Fruit fly (Drosophila melanogaster) whole organism, embryonic: ENCODE data around the gene Ank.

Experiments
- Abd-B ChIP-seq: fragments of 200-800 bp; sonication (Bioruptor generic); optimal IDR thresholded peaks from 2 replicates; lab custom pipeline; 2018; ENCODE audit warnings: missing biosample characterization, mild to moderate bottlenecking, missing genetic modification characterization, moderate library complexity
- Aef1 ChIP-seq: fragments of 200-800 bp; sonication (Bioruptor generic); IDR thresholded peaks from 3 replicates; pipeline ENCODE4 v1.3.6; 2022; ENCODE audit warnings: missing biosample characterization, missing genetic modification characterization
- BEAF-32 ChIP-seq: fragments of 200-800 bp; sonication (Bioruptor generic); optimal IDR thresholded peaks from 3 replicates; lab custom pipeline; 2017; ENCODE audit warnings: missing biosample characterization, missing genetic modification characterization, mild to moderate bottlenecking, moderate library complexity, missing genetic modification reagents
- Blimp-1 ChIP-seq: fragments of 200-800 bp; sonication (Bioruptor generic); optimal IDR thresholded peaks from 3 replicates; lab custom pipeline; 2018; ENCODE audit warnings: missing biosample characterization, missing genetic modification characterization, mild to moderate bottlenecking, moderate library complexity, missing genetic modification reagents
- CG10274 ChIP-seq: fragments of 200-800 bp; sonication (Bioruptor generic); optimal IDR thresholded peaks from 3 replicates; lab custom pipeline; 2017; ENCODE audit warnings: missing biosample characterization, mild to moderate bottlenecking, missing genetic modification characterization
- CG10321 ChIP-seq: fragments of 200-800 bp; sonication (Bioruptor generic); IDR thresholded peaks from 2 replicates; pipeline ENCODE4 v1.3.6; 2022; ENCODE audit warnings: missing biosample characterization, missing genetic modification characterization
- CG10366 ChIP-seq: fragments of 200-800 bp; sonication (Bioruptor generic); IDR thresholded peaks from 2 replicates; pipeline ENCODE4 v1.3.6; 2022; ENCODE audit warnings: missing biosample characterization, missing genetic modification characterization
- CG10565 ChIP-seq: fragments of 200-800 bp; sonication (Bioruptor generic); optimal IDR thresholded peaks from 3 replicates; lab custom pipeline; 2016; ENCODE audit warnings: missing biosample characterization, mild to moderate bottlenecking, missing genetic modification characterization
- CG13775 ChIP-seq: fragments of 200-800 bp; sonication (Bioruptor generic); optimal IDR thresholded peaks from 3 replicates; lab custom pipeline; 2017; ENCODE audit warnings: missing biosample characterization, mild to moderate bottlenecking, missing genetic modification characterization
- CG14965 ChIP-seq: fragments of 200-800 bp; sonication (Bioruptor generic); optimal IDR thresholded peaks from 2 replicates; lab custom pipeline; 2016; ENCODE audit warnings: missing biosample characterization, missing genetic modification characterization, borderline replicate concordance
- CG16779 ChIP-seq: fragments of 200-800 bp; sonication (Bioruptor generic); IDR thresholded peaks from 2 replicates; pipeline ENCODE4 v1.3.6; 2022; ENCODE audit warnings: missing biosample characterization, missing genetic modification characterization
- CG16815 ChIP-seq: fragments of 200-800 bp; sonication (Bioruptor generic); optimal IDR thresholded peaks from 3 replicates; lab custom pipeline; 2017; ENCODE audit warnings: missing biosample characterization, mild to moderate bottlenecking, missing genetic modification characterization
- CG1792 ChIP-seq: fragments of 200-800 bp; sonication (Bioruptor generic); optimal IDR thresholded peaks from 2 replicates; lab custom pipeline; 2016; ENCODE audit warnings: missing biosample characterization, missing genetic modification characterization
- CG31224 ChIP-seq: fragments of 200-800 bp; sonication (Bioruptor generic); IDR thresholded peaks from 2 replicates; pipeline ENCODE4 v1.3.6; 2022; ENCODE audit warnings: missing biosample characterization, missing genetic modification characterization
- CG31388 ChIP-seq: fragments of 200-800 bp; sonication (Bioruptor generic); optimal IDR thresholded peaks from 2 replicates; lab custom pipeline; 2016; ENCODE audit warnings: missing biosample characterization, missing genetic modification characterization
- CG3726 ChIP-seq: fragments of 200-800 bp; sonication (Bioruptor generic); IDR thresholded peaks from 3 replicates; pipeline ENCODE4, ENCODE4 v1.3.6; 2022; ENCODE audit warnings: missing biosample characterization, missing genetic modification characterization
- CG4854 ChIP-seq: fragments of 200-800 bp; sonication (Bioruptor generic); optimal IDR thresholded peaks from 2 replicates; lab custom pipeline; 2016; ENCODE audit warnings: missing biosample characterization, missing genetic modification characterization, inconsistent platforms
- CG6654 ChIP-seq: fragments of 200-800 bp; sonication (Bioruptor generic); optimal IDR thresholded peaks from 2 replicates; lab custom pipeline; 2017; ENCODE audit warnings: missing biosample characterization, mild to moderate bottlenecking, missing genetic modification characterization
- CG6765 ChIP-seq: fragments of 200-800 bp; sonication (Bioruptor generic); optimal IDR thresholded peaks from 3 replicates; lab custom pipeline; 2017; ENCODE audit warnings: missing biosample characterization, mild to moderate bottlenecking, missing genetic modification characterization
- CG7357 ChIP-seq: fragments of 200-800 bp; sonication (Bioruptor generic); IDR thresholded peaks from 3 replicates; pipeline ENCODE4 v1.3.6; 2022; ENCODE audit warnings: missing biosample characterization, missing genetic modification characterization
- CG8944 ChIP-seq: fragments of 200-800 bp; sonication (Bioruptor generic); optimal IDR thresholded peaks from 3 replicates; lab custom pipeline; 2016; ENCODE audit warnings: missing biosample characterization, missing genetic modification characterization
- Chrac-16 ChIP-seq: fragments of 200-800 bp; sonication (Bioruptor generic); optimal IDR thresholded peaks from 3 replicates; lab custom pipeline; 2016; ENCODE audit warnings: missing biosample characterization, missing genetic modification characterization
- D ChIP-seq, 2 experiments: fragments of 200-800 bp in 1 of 2; fragments of >200 bp in 1 of 2; sonication (Bioruptor generic) in 1 of 2; optimal IDR thresholded peaks; 2 replicates in 1 of 2; 3 replicates in 1 of 2; lab custom pipeline; 2017; ENCODE audit warnings: mild to moderate bottlenecking in 1 of 2, missing biosample characterization in 1 of 2, missing genetic modification characterization in 1 of 2, missing genetic modification reagents in 1 of 2
- Dll ChIP-seq: fragments of 200-800 bp; sonication (Bioruptor generic); IDR thresholded peaks from 4 replicates; pipeline ENCODE4 v1.3.6; 2022; ENCODE audit warnings: missing biosample characterization, missing genetic modification characterization; ENCODE audit not compliant: partially characterized antibody
- Hand ChIP-seq: fragments of 200-800 bp; sonication (Bioruptor generic); optimal IDR thresholded peaks from 2 replicates; lab custom pipeline; 2017; ENCODE audit warnings: mild to moderate bottlenecking, missing biosample characterization, missing genetic modification reagents, missing genetic modification characterization
- Hmx ChIP-seq: fragments of 200-800 bp; sonication (Bioruptor generic); optimal IDR thresholded peaks from 2 replicates; lab custom pipeline; 2016; ENCODE audit warnings: missing biosample characterization, missing genetic modification characterization
- Kr ChIP-seq: fragments of 200-800 bp; sonication (Bioruptor generic); optimal IDR thresholded peaks from 2 replicates; lab custom pipeline; 2017; ENCODE audit warnings: missing biosample characterization, mild to moderate bottlenecking, missing genetic modification characterization
- Meics ChIP-seq: fragments of 200-800 bp; sonication (Bioruptor generic); optimal IDR thresholded peaks from 2 replicates; lab custom pipeline; 2017; ENCODE audit warnings: missing biosample characterization, mild to moderate bottlenecking, missing genetic modification characterization
- Nf-YB ChIP-seq: fragments of 200-800 bp; sonication (Bioruptor generic); optimal IDR thresholded peaks from 3 replicates; lab custom pipeline; 2019; ENCODE audit warnings: missing biosample characterization, mild to moderate bottlenecking, missing genetic modification characterization, moderate library complexity
- Side ChIP-seq: fragments of 200-800 bp; sonication (Bioruptor generic); optimal IDR thresholded peaks from 2 replicates; lab custom pipeline; 2016; ENCODE audit warnings: missing biosample characterization, missing genetic modification characterization
- Sin3A ChIP-seq: fragments of >200 bp; optimal IDR thresholded peaks from 2 replicates; lab custom pipeline; 2018
- Six4 ChIP-seq: fragments of 200-800 bp; sonication (Bioruptor generic); optimal IDR thresholded peaks from 2 replicates; lab custom pipeline; 2016; ENCODE audit warnings: missing biosample characterization, missing genetic modification characterization
- Sox100B ChIP-seq: fragments of 200-800 bp; sonication (Bioruptor generic); optimal IDR thresholded peaks from 3 replicates; lab custom pipeline; 2018; ENCODE audit warnings: missing biosample characterization, mild to moderate bottlenecking, missing genetic modification characterization
- ab ChIP-seq: fragments of 200-800 bp; sonication (Bioruptor generic); optimal IDR thresholded peaks from 2 replicates; lab custom pipeline; 2016; ENCODE audit warnings: missing biosample characterization, missing genetic modification characterization
- btn ChIP-seq: fragments of 200-800 bp; sonication (Bioruptor generic); optimal IDR thresholded peaks from 2 replicates; lab custom pipeline; 2016; ENCODE audit warnings: missing biosample characterization, missing genetic modification characterization
- chm ChIP-seq: fragments of 200-800 bp; sonication (Bioruptor generic); IDR thresholded peaks from 2 replicates; pipeline ENCODE4 v1.3.6; 2022; ENCODE audit warnings: missing biosample characterization, missing genetic modification characterization
- ci ChIP-seq: fragments of 200-800 bp; sonication (Bioruptor generic); IDR thresholded peaks from 3 replicates; pipeline ENCODE4 v1.3.6; 2022; ENCODE audit warnings: missing biosample characterization, missing genetic modification characterization
- corto ChIP-seq: fragments of 200-800 bp; sonication (Bioruptor generic); optimal IDR thresholded peaks from 2 replicates; lab custom pipeline; 2016; ENCODE audit warnings: missing biosample characterization, mild to moderate bottlenecking, missing genetic modification characterization, moderate library complexity
- cwo ChIP-seq: fragments of 200-800 bp; sonication (Bioruptor generic); optimal IDR thresholded peaks from 3 replicates; lab custom pipeline; 2017; ENCODE audit warnings: missing biosample characterization, missing genetic modification characterization, mild to moderate bottlenecking, moderate library complexity, missing genetic modification reagents
- eyg ChIP-seq: fragments of 200-800 bp; sonication (Bioruptor generic); optimal IDR thresholded peaks from 3 replicates; lab custom pipeline; 2016; ENCODE audit warnings: missing biosample characterization, missing genetic modification characterization
- fd3F ChIP-seq: fragments of 200-800 bp; sonication (Bioruptor generic); optimal IDR thresholded peaks from 2 replicates; lab custom pipeline; 2018; ENCODE audit warnings: missing biosample characterization, mild to moderate bottlenecking, missing genetic modification characterization, moderate library complexity
- kah ChIP-seq: fragments of 200-800 bp; sonication (Bioruptor generic); optimal IDR thresholded peaks from 2 replicates; lab custom pipeline; 2018; ENCODE audit warnings: missing biosample characterization, mild to moderate bottlenecking, missing genetic modification characterization
- klu ChIP-seq: fragments of 200-800 bp; sonication (Bioruptor generic); IDR thresholded peaks from 2 replicates; pipeline ENCODE4 v1.3.6; 2022; ENCODE audit warnings: missing biosample characterization, missing genetic modification characterization
- oc ChIP-seq: fragments of 200-800 bp; sonication (Bioruptor generic); optimal IDR thresholded peaks from 2 replicates; lab custom pipeline; 2018; ENCODE audit warnings: missing biosample characterization, mild to moderate bottlenecking, missing genetic modification characterization, moderate library complexity
- odd ChIP-seq: fragments of 200-800 bp; sonication (Bioruptor generic); optimal IDR thresholded peaks from 2 replicates; lab custom pipeline; 2017; ENCODE audit warnings: missing biosample characterization, mild to moderate bottlenecking, missing genetic modification characterization
- phol ChIP-seq: fragments of 200-800 bp; sonication (Bioruptor generic); optimal IDR thresholded peaks from 3 replicates; lab custom pipeline; 2018; ENCODE audit warnings: missing biosample characterization, mild to moderate bottlenecking, missing genetic modification characterization, moderate library complexity
- row ChIP-seq: fragments of 200-800 bp; sonication (Bioruptor generic); IDR thresholded peaks from 3 replicates; pipeline ENCODE4 v1.3.6; 2022; ENCODE audit warnings: missing biosample characterization, missing genetic modification characterization
- sr ChIP-seq: fragments of 200-800 bp; sonication (Bioruptor generic); IDR thresholded peaks from 3 replicates; pipeline ENCODE4 v1.3.6; 2022; ENCODE audit warnings: missing biosample characterization, missing genetic modification characterization
- stc ChIP-seq: fragments of 200-800 bp; sonication (Bioruptor generic); IDR thresholded peaks from 2 replicates; pipeline ENCODE4 v1.3.6; 2022; ENCODE audit warnings: missing biosample characterization, missing genetic modification characterization
- tgo ChIP-seq: fragments of 200-800 bp; sonication (Bioruptor generic); IDR thresholded peaks from 3 replicates; pipeline ENCODE4 v1.3.6; 2022; ENCODE audit warnings: missing biosample characterization, missing genetic modification characterization

Ank gene

dm6 chr4:68949-69742 is 60.5 kb downstream of the Ank start, which contains the start of gene pan (continued):
- TF ChIP-seq D (optimal IDR thresholded peaks at IDR 0.05; lab: Kevin White, UChicago) (no peak), D (GFP tag; optimal IDR thresholded peaks at IDR 0.05; lab: Kevin White, UChicago) (no peak), Sox100B (no peak), CG6765 (GFP tag; lab: Kevin White, UChicago) (peak; percentile 27), CG14965 (GFP tag; lab: Kevin White, UChicago) (no peak), Nf-YB (GFP tag; lab: Kevin White, UChicago) (no peak), CG10565 (GFP tag; lab: Kevin White, UChicago) (no peak), Meics (GFP tag; lab: Kevin White, UChicago) (peak; percentile 84), CG10366 (no peak), Blimp-1 (no peak), Dll (GFP tag; lab: Robert Waterston, UW) (peak; percentile 91), klu (GFP tag; lab: Robert Waterston, UW) (no peak), CG3726 (no peak), Kr (no peak), eyg (no peak), Hand (GFP tag; lab: Kevin White, UChicago) (no peak), chm (GFP tag; lab: Robert Waterston, UW) (no peak), CG8944 (no peak), ab (GFP tag; lab: Kevin White, UChicago) (no peak), btn (no peak), Chrac-16 (GFP tag; lab: Kevin White, UChicago) (no peak), CG31388 (GFP tag; lab: Kevin White, UChicago) (no peak), CG6654 (GFP tag; lab: Kevin White, UChicago) (no peak), corto (GFP tag; lab: Kevin White, UChicago) (peak; percentile 35), CG4854 (GFP tag; lab: Kevin White, UChicago) (no peak), CG16815 (GFP tag; lab: Kevin White, UChicago) (no peak), Hmx (no peak), CG16779 (no peak), stc (GFP tag; lab: Robert Waterston, UW) (no peak; the same call in 1 of the 2 replicates), Abd-B (GFP tag; lab: Kevin White, UChicago) (no peak), kah (no peak), BEAF-32 (GFP tag; lab: Kevin White, UChicago) (peak; percentile 78), CG31224 (GFP tag; lab: Robert Waterston, UW) (no peak), row (GFP tag; lab: Robert Waterston, UW) (no peak), Aef1 (no peak), phol (no peak), oc (tag; lab: Kevin White, UChicago) (no peak), fd3F (GFP tag; lab: Kevin White, UChicago) (no peak), cwo (GFP tag; lab: Kevin White, UChicago) (peak; percentile 33), CG10274 (no peak), Side (GFP tag; lab: Kevin White, UChicago) (no peak), CG13775 (no peak), odd (GFP tag; lab: Kevin White, UChicago) (peak; percentile 45), Sin3A (lab: Kevin White, UChicago) (no peak), sr (no peak), Six4 (no peak), tgo (GFP tag; lab: Robert Waterston, UW) (no peak), CG7357 (GFP tag; lab: Robert Waterston, UW) (no peak), CG10321 (GFP tag; lab: Robert Waterston, UW) (no peak), CG1792 (no peak), ci (GFP tag; lab: Robert Waterston, UW) (no peak)
